Fruit fly (Drosophila melanogaster) whole organism: Measurements from ENCODE around the gene SCCRO.

ENCODE experiments used
- CG8478 ChIP-seq: fragments of >200 bp; optimal IDR thresholded peaks from 2 replicates; lab custom pipeline; 2018; ENCODE audit warnings: inconsistent platforms
- Dll ChIP-seq: fragments of >200 bp; optimal IDR thresholded peaks from 2 replicates; lab custom pipeline; 2017
- EcR ChIP-seq, 2 experiments: fragments of >200 bp; optimal IDR thresholded peaks; 2 replicates each; lab custom pipeline; 2017; ENCODE audit warnings: missing biosample characterization in 2 of 2, missing genetic modification characterization in 2 of 2, missing genetic modification reagents in 2 of 2
- pan ChIP-seq: fragments of >200 bp; optimal IDR thresholded peaks from 2 replicates; lab custom pipeline; 2017
- psq ChIP-seq: fragments of >200 bp; optimal IDR thresholded peaks from 2 replicates; lab custom pipeline; 2017
- usp ChIP-seq: fragments of >200 bp; optimal IDR thresholded peaks from 2 replicates; lab custom pipeline; 2017; ENCODE audit warnings: missing biosample characterization, missing genetic modification characterization, mixed read lengths

The SCCRO gene

dm6 chr3L:15594093-15594653 lies 30.9 kb downstream of the SCCRO start:
- TF ChIP-seq psq (lab: Kevin White, UChicago) (no peak), Dll (lab: Kevin White, UChicago) (no peak), CG8478 (lab: Kevin White, UChicago) (no peak), pan (lab: Kevin White, UChicago) (peak; percentile 1), usp (GFP tag; lab: Kevin White, UChicago) (no peak), EcR (GFP tag; optimal IDR thresholded peaks at IDR 0.05; lab: Kevin White, UChicago) (no peak)

dm6 chr3L:15595175-15595724 lies 32.0 kb downstream of the SCCRO start:
- TF ChIP-seq usp (GFP tag; lab: Kevin White, UChicago) (no peak), pan (lab: Kevin White, UChicago) (no peak), Dll (lab: Kevin White, UChicago) (no peak), psq (lab: Kevin White, UChicago) (no peak), EcR (GFP tag; optimal IDR thresholded peaks at IDR 0.05; lab: Kevin White, UChicago) (no peak), CG8478 (lab: Kevin White, UChicago) (no peak)

dm6 chr3L:15595980-15596379 lies 32.8 kb downstream of the SCCRO start:
- TF ChIP-seq CG8478 (lab: Kevin White, UChicago) (no peak), EcR (GFP tag; optimal IDR thresholded peaks at IDR 0.05; lab: Kevin White, UChicago) (no peak), pan (lab: Kevin White, UChicago) (no peak), Dll (lab: Kevin White, UChicago) (no peak), psq (lab: Kevin White, UChicago) (no peak), usp (GFP tag; lab: Kevin White, UChicago) (no peak)

- no peak for TF ChIP-seq pan (lab: Kevin White, UChicago)
- no peak for TF ChIP-seq EcR (GFP tag; optimal IDR thresholded peaks at IDR 0.05; lab: Kevin White, UChicago)
- TF ChIP-seq CG8478 (lab: Kevin White, UChicago), result no peak
- no peak for TF ChIP-seq usp (GFP tag; lab: Kevin White, UChicago)
- no peak for TF ChIP-seq psq (lab: Kevin White, UChicago)
- no peak for TF ChIP-seq Dll (lab: Kevin White, UChicago)
Measured at dm6 chr3L:15597037-15597785, 34.0 kb downstream of the SCCRO start.

DNA sequence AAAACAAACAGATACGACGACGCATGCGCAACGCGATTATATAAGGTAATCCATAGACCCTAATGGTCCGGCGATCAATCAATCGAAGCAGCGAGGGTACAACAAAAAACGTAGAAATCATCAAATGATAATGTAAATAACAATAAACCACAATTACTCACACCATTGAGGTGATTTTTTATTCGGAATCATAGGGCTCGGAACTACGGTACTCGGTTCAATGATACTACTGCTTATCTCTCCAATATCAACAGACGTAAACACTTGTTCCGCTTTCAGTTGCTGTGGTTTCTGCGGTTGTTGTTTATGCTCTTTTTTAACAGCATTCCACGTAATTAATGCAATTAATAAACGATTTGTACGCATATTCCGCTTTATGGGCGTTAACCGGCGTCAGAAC lies 34.7 kb downstream of the SCCRO start:
- TF ChIP-seq CG8478 (lab: Kevin White, UChicago) (no peak), Dll (lab: Kevin White, UChicago) (no peak), pan (lab: Kevin White, UChicago) (no peak)

dm6 chr3L:15599190-15599589 lies 36.0 kb downstream of the SCCRO start:
- TF ChIP-seq usp (GFP tag; lab: Kevin White, UChicago), result no peak
- no peak for TF ChIP-seq CG8478 (lab: Kevin White, UChicago)
- no peak for TF ChIP-seq psq (lab: Kevin White, UChicago)
- no peak for TF ChIP-seq pan (lab: Kevin White, UChicago)
- TF ChIP-seq EcR (GFP tag; optimal IDR thresholded peaks at IDR 0.05; lab: Kevin White, UChicago), result no peak
- no peak for TF ChIP-seq Dll (lab: Kevin White, UChicago)

dm6 chr3L:15600051-15600450 lies 36.8 kb downstream of the SCCRO start:
- TF ChIP-seq CG8478 (lab: Kevin White, UChicago) (no peak), pan (lab: Kevin White, UChicago) (no peak), Dll (lab: Kevin White, UChicago) (no peak), psq (lab: Kevin White, UChicago) (no peak), EcR (GFP tag; optimal IDR thresholded peaks at IDR 0.05; lab: Kevin White, UChicago) (no peak)

DNA sequence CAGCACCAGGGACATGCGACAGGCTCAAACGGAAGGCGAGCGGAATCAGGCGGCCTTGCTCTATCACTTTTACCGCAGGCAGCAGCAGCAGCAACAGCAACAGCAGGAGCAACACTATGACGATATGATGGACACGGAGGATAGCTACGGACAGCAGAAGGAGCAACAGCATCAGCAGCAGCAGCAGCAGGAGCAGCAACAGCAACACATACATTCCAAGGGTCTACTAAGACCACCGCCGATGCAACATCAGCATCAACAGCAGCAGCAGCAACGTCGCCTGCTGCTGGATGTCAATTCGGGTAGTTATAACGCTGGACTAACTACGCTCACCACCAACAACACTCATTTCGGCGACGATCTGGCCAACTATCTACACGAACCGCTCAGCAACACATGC lies 41.8 kb downstream of the SCCRO start:
- TF ChIP-seq CG8478 (lab: Kevin White, UChicago) (no peak), usp (GFP tag; lab: Kevin White, UChicago) (no peak), psq (lab: Kevin White, UChicago) (no peak), EcR (GFP tag; optimal IDR thresholded peaks at IDR 0.05; lab: Kevin White, UChicago) (no peak), Dll (lab: Kevin White, UChicago) (no peak), pan (lab: Kevin White, UChicago) (no peak)

- TF ChIP-seq CG8478 (lab: Kevin White, UChicago), result no peak
- TF ChIP-seq usp (GFP tag; lab: Kevin White, UChicago), result no peak
- TF ChIP-seq EcR (GFP tag; optimal IDR thresholded peaks at IDR 0.05; lab: Kevin White, UChicago), result no peak
- TF ChIP-seq Dll (lab: Kevin White, UChicago), result no peak
Measured at dm6 chr3L:15610109-15610508, 46.9 kb downstream of the SCCRO start, which contains the start of gene CG7650. Gene CG7650 (minus strand): TSS chr3L:15610386.

DNA sequence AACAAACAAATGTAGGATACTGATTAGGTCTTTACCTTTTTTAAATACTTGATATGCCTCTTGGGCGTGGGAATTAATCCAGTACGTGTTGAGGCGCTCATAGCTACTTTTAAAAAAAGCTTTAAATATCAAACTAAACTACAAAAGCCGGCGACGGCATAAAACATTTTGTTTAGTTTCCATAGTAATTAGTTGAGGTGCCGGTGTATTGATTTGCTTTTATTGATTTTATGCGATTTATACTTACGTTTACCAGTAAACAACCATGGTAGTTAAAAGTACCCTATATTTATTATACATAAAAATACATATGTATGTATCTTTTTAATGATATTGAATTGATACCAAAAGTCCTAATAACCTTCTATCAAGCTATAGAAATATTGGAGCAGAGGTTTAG lies 49.5 kb downstream of the SCCRO start, which contains the start of gene CG13449:
Gene CG13449, minus strand, starts transcription at position 101 of the 400 bp plus-strand sequence.
- no peak for TF ChIP-seq Dll (lab: Kevin White, UChicago)
- TF ChIP-seq psq (lab: Kevin White, UChicago), result no peak
- no peak for TF ChIP-seq CG8478 (lab: Kevin White, UChicago)
- TF ChIP-seq pan (lab: Kevin White, UChicago), result no peak
- TF ChIP-seq EcR (GFP tag; optimal IDR thresholded peaks at IDR 0.05; lab: Kevin White, UChicago), result no peak
- TF ChIP-seq usp (GFP tag; lab: Kevin White, UChicago), result no peak
